Worm (Caenorhabditis elegans): Measurements from ENCODE around the gene trpp-12.

DNA sequence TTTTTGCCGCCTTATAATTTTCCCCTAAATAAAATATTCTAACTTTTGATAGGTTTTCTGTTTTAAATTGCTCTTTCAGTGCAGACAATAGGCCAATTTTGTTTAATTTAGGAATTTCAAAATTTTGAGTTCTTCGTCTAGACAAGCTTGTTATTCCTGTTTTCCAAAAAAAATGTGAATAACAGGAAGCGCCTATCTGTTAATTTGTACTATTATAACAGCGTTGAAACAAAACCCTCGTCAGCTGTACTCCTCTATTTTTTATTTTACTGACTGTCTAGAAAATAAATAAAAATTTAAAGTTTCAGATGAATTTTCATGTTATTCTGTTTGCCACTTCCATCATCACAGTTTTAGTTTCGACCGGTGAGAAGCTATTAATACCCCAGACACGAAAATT is 28.2 kb upstream of the trpp-12 start, which contains the start of gene F47G3.4:
- TF ChIP-seq lin-13 (tag; optimal IDR thresholded peaks at IDR 0.05), result no peak
- TF ChIP-seq ces-1 (GFP tag; optimal IDR thresholded peaks at IDR 0.05), result no peak
- no peak for TF ChIP-seq nhr-12 (tag; optimal IDR thresholded peaks at IDR 0.05)
- no peak for TF ChIP-seq snpc-4 (tag; optimal IDR thresholded peaks at IDR 0.05)
- no peak for TF ChIP-seq mab-5 (tag; optimal IDR thresholded peaks at IDR 0.05)
- TF ChIP-seq ztf-11 (tag; optimal IDR thresholded peaks at IDR 0.05), result no peak
- no peak for TF ChIP-seq unc-62 (GFP tag; optimal IDR thresholded peaks at IDR 0.05)
- no peak for TF ChIP-seq elt-1 (tag; optimal IDR thresholded peaks at IDR 0.05; ENCODE audit: borderline replicate concordance, insufficient read depth)
- TF ChIP-seq nhr-76 (tag; optimal IDR thresholded peaks at IDR 0.05), result no peak
- no peak for TF ChIP-seq unc-39 (tag; optimal IDR thresholded peaks at IDR 0.05)
- TF ChIP-seq mls-2 (tag; optimal IDR thresholded peaks at IDR 0.05), result no peak
- no peak for TF ChIP-seq pha-4 (tag; optimal IDR thresholded peaks at IDR 0.05)
- TF ChIP-seq mep-1 (tag; optimal IDR thresholded peaks at IDR 0.05), result no peak

All from whole organism, mixed stage, embryonic.